Worm (Caenorhabditis elegans) whole organism, young adult: ENCODE measurements around the gene patr-1.
A peak's percentile ranks its signal among the peaks of the same experiment; 100 is the strongest.

ENCODE experiments used
- B0019.2 ChIP-seq: fragments of 200-800 bp; sonication (Bioruptor generic); conservative IDR thresholded peaks from 2 replicates; pipeline ENCODE4 v1.3.6; 2022; ENCODE audit warnings: missing genetic modification reagents, missing genetic modification characterization, missing compliant biosample characterization
- B0035.1 ChIP-seq: sonication (generic microtip); optimal IDR thresholded peaks from 2 replicates; lab custom pipeline; 2016; ENCODE audit warnings: missing genetic modification characterization, mild to moderate bottlenecking, missing compliant biosample characterization, missing genotype, missing genetic modification reagents
- B0261.1 ChIP-seq: sonication (generic microtip); optimal IDR thresholded peaks from 2 replicates; lab custom pipeline; 2016; ENCODE audit warnings: mild to moderate bottlenecking, missing genetic modification characterization, moderate library complexity, missing compliant biosample characterization
- C17E4.6 ChIP-seq: fragments of 200-800 bp; sonication (Bioruptor generic); IDR thresholded peaks from 2 replicates; pipeline ENCODE4 v1.3.6; 2022; ENCODE audit warnings: missing genetic modification reagents, missing genetic modification characterization, missing compliant biosample characterization
- F10E7.11 ChIP-seq: sonication (generic microtip); optimal IDR thresholded peaks from 2 replicates; lab custom pipeline; 2017; ENCODE audit warnings: mild to moderate bottlenecking, missing genetic modification characterization, moderate library complexity, missing compliant biosample characterization
- F22D6.2 ChIP-seq: sonication (generic microtip); optimal IDR thresholded peaks from 2 replicates; lab custom pipeline; 2016; ENCODE audit warnings: mild to moderate bottlenecking, missing genetic modification characterization, missing compliant biosample characterization
- F39B2.1 ChIP-seq: fragments of 200-800 bp; sonication (Bioruptor generic); IDR thresholded peaks from 2 replicates; pipeline ENCODE4 v1.3.6; 2022; ENCODE audit warnings: missing genetic modification reagents, missing genetic modification characterization, missing compliant biosample characterization
- F57C9.4 ChIP-seq: sonication (generic microtip); optimal IDR thresholded peaks from 2 replicates; lab custom pipeline; 2017; ENCODE audit warnings: mild to moderate bottlenecking, missing genetic modification characterization, missing compliant biosample characterization
- K11D2.4 ChIP-seq: fragments of 200-800 bp; sonication (Bioruptor generic); IDR thresholded peaks from 2 replicates; pipeline ENCODE4 v1.3.6; 2022; ENCODE audit warnings: missing genetic modification reagents, missing genetic modification characterization, missing compliant biosample characterization
- Y53F4B.3 ChIP-seq: fragments of 200-800 bp; sonication (Bioruptor generic); IDR thresholded peaks from 2 replicates; pipeline ENCODE4 v1.3.6; 2022; ENCODE audit warnings: missing genetic modification reagents, missing genetic modification characterization, missing compliant biosample characterization
- ZK185.1 ChIP-seq: sonication (generic microtip); optimal IDR thresholded peaks from 2 replicates; lab custom pipeline; 2016; ENCODE audit warnings: mild to moderate bottlenecking, missing genetic modification characterization, missing compliant biosample characterization; ENCODE audit not compliant: poor library complexity, severe bottlenecking
- ceh-100 ChIP-seq: fragments of 200-800 bp; sonication (Bioruptor generic); IDR thresholded peaks from 2 replicates; pipeline ENCODE4 v1.3.6; 2022; ENCODE audit warnings: missing genetic modification reagents, missing genetic modification characterization, missing compliant biosample characterization
- ceh-58 ChIP-seq: fragments of 200-800 bp; sonication (Bioruptor generic); IDR thresholded peaks from 2 replicates; pipeline ENCODE4 v1.3.6; 2022; ENCODE audit warnings: missing genetic modification characterization, missing compliant biosample characterization
- ceh-91 ChIP-seq: fragments of 200-800 bp; sonication (Bioruptor generic); IDR thresholded peaks from 2 replicates; pipeline ENCODE4 v1.3.6; 2022; ENCODE audit warnings: missing genetic modification reagents, missing genetic modification characterization, missing compliant biosample characterization
- die-1 ChIP-seq: sonication (generic microtip); optimal IDR thresholded peaks from 2 replicates; lab custom pipeline; 2016; ENCODE audit warnings: missing genotype, mild to moderate bottlenecking, missing genetic modification characterization, missing compliant biosample characterization
- dpff-1 ChIP-seq: sonication (generic microtip); optimal IDR thresholded peaks from 2 replicates; lab custom pipeline; 2017; ENCODE audit warnings: mild to moderate bottlenecking, missing genetic modification characterization, missing compliant biosample characterization
- egl-18 ChIP-seq: fragments of 200-800 bp; sonication (Bioruptor generic); IDR thresholded peaks from 2 replicates; pipeline ENCODE4 v1.3.6; 2022; ENCODE audit warnings: missing genetic modification reagents, missing genetic modification characterization, missing compliant biosample characterization
- egrh-3 ChIP-seq: fragments of 200-800 bp; sonication (Bioruptor generic); IDR thresholded peaks from 2 replicates; pipeline ENCODE4 v1.3.6; 2022; ENCODE audit warnings: missing genetic modification reagents, missing genetic modification characterization, missing compliant biosample characterization
- ekl-4 ChIP-seq: fragments of 200-800 bp; sonication (Bioruptor generic); IDR thresholded peaks from 2 replicates; pipeline ENCODE4 v1.3.6; 2022; ENCODE audit warnings: missing genetic modification reagents, missing genetic modification characterization, missing compliant biosample characterization
- ets-4 ChIP-seq: fragments of 200-800 bp; sonication (Bioruptor generic); optimal IDR thresholded peaks from 2 replicates; lab custom pipeline; 2018; ENCODE audit warnings: mild to moderate bottlenecking, missing genetic modification characterization, missing compliant biosample characterization
- fkh-3 ChIP-seq: sonication (generic microtip); optimal IDR thresholded peaks from 2 replicates; lab custom pipeline; 2016; ENCODE audit warnings: mild to moderate bottlenecking, missing genetic modification characterization, missing compliant biosample characterization
- gei-17 ChIP-seq: fragments of 200-800 bp; sonication (Bioruptor generic); optimal IDR thresholded peaks from 2 replicates; lab custom pipeline; 2018; ENCODE audit warnings: mild to moderate bottlenecking, missing genetic modification characterization, missing compliant biosample characterization
- hlh-26 ChIP-seq: fragments of 200-800 bp; sonication (Bioruptor generic); conservative IDR thresholded peaks from 2 replicates; pipeline ENCODE4 v1.3.6; 2022; ENCODE audit warnings: missing genetic modification reagents, missing genetic modification characterization, missing compliant biosample characterization
- lin-40 ChIP-seq: sonication (generic microtip); optimal IDR thresholded peaks from 2 replicates; lab custom pipeline; 2016; ENCODE audit warnings: missing genetic modification characterization, mild to moderate bottlenecking, missing compliant biosample characterization, missing genotype, missing genetic modification reagents
- madf-6 ChIP-seq: fragments of 200-800 bp; sonication (Bioruptor generic); IDR thresholded peaks from 2 replicates; pipeline ENCODE4 v1.3.6; 2022; ENCODE audit warnings: missing genetic modification reagents, missing genetic modification characterization, missing compliant biosample characterization
- mcd-1 ChIP-seq: fragments of 200-800 bp; sonication (Bioruptor generic); IDR thresholded peaks from 2 replicates; pipeline ENCODE4 v1.3.6; 2022; ENCODE audit warnings: missing genetic modification reagents, missing genetic modification characterization, missing compliant biosample characterization
- mes-4 ChIP-seq: sonication (generic microtip); optimal IDR thresholded peaks from 2 replicates; lab custom pipeline; 2016; ENCODE audit warnings: missing genotype, missing genetic modification characterization, missing compliant biosample characterization
- nhr-80 ChIP-seq: sonication (generic microtip); optimal IDR thresholded peaks from 2 replicates; lab custom pipeline; 2016; ENCODE audit warnings: missing genetic modification characterization, missing compliant biosample characterization
- nhr-90 ChIP-seq: sonication (generic microtip); optimal IDR thresholded peaks from 2 replicates; lab custom pipeline; 2016; ENCODE audit warnings: missing genotype, mild to moderate bottlenecking, missing genetic modification characterization, missing compliant biosample characterization
- rcor-1 ChIP-seq: fragments of 200-800 bp; sonication (Bioruptor generic); IDR thresholded peaks from 2 replicates; pipeline ENCODE4 v1.3.6; 2022; ENCODE audit warnings: missing genetic modification reagents, missing genetic modification characterization, missing compliant biosample characterization
- rec-8 ChIP-seq, 2 experiments: sonication (generic microtip); optimal IDR thresholded peaks; 2 replicates each; lab custom pipeline; 2016; ENCODE audit warnings: mild to moderate bottlenecking in 2 of 2, missing genetic modification characterization in 2 of 2, missing genetic modification reagents in 2 of 2, missing genotype in 2 of 2, missing biosample characterization in 1 of 2, missing compliant biosample characterization in 1 of 2, moderate library complexity in 1 of 2
- repo-1 ChIP-seq: sonication (generic microtip); optimal IDR thresholded peaks from 2 replicates; lab custom pipeline; 2017; ENCODE audit warnings: mild to moderate bottlenecking, missing genetic modification characterization, missing compliant biosample characterization
- sdz-38 ChIP-seq: sonication (generic microtip); optimal IDR thresholded peaks from 2 replicates; lab custom pipeline; 2016; ENCODE audit warnings: missing genotype, missing genetic modification characterization, missing compliant biosample characterization
- snpc-1.1 ChIP-seq: sonication (generic microtip); optimal IDR thresholded peaks from 2 replicates; lab custom pipeline; 2017; ENCODE audit warnings: missing genetic modification characterization, mild to moderate bottlenecking, missing compliant biosample characterization, antibody characterized with exemption, moderate library complexity, missing genotype, missing genetic modification reagents; ENCODE audit not compliant: insufficient read depth
- somi-1 ChIP-seq: fragments of 200-800 bp; sonication (Bioruptor generic); optimal IDR thresholded peaks from 2 replicates; lab custom pipeline; 2018; ENCODE audit warnings: mild to moderate bottlenecking, missing genetic modification characterization, missing compliant biosample characterization
- unc-130 ChIP-seq: sonication (generic microtip); optimal IDR thresholded peaks from 2 replicates; lab custom pipeline; 2016; ENCODE audit warnings: missing genetic modification reagents, missing genetic modification characterization, missing compliant biosample characterization
- ztf-18 ChIP-seq: sonication (generic microtip); optimal IDR thresholded peaks from 2 replicates; lab custom pipeline; 2016; ENCODE audit warnings: missing genotype, mild to moderate bottlenecking, missing genetic modification characterization, missing compliant biosample characterization

patr-1 gene

DNA sequence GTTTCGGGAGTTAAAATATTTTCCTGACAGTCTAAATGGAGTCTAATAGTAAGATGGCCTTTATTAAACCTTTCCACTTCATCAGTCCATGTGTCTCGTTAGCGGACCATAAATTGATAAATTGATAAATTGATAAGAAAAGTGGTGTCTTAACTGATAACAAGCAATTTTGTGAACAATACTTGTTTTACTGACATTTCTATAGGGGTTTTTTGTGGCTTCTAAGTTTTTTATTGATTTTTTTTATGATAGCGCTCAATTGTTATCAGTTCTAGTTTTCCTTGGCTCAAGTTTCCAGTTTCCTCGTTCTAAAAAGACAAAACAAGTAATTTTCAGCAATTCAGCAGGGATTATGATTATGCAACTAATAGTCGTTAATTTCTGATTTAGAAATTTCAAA lies 24.7 kb upstream of the patr-1 start, which contains the start of gene F43G6.17 (continued):
- no peak for TF ChIP-seq unc-130 (GFP tag; lab: Kevin White, UChicago)
- TF ChIP-seq repo-1 (tag; lab: Kevin White, UChicago): no peak
- TF ChIP-seq, all 124 proteins: peak for 0

DNA sequence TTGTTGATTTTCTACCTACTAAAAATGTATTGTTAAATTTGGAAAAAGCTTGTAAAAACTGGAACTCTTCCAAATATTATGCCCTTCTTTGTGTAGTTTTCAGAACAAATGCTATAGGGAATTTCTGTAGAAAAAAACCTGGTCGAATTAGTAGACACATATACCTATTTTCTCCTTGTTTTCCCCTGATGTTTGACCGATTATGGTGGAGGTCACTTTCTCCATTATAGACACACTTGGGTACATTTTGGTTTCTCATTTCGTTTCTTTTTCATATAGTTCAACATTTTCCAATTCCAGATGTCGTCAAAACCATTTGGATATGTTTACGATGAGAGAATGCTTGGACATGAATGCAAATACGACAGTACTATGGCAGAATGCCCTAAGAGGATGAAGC lies 21.0 kb upstream of the patr-1 start, which contains the start of gene hda-5:
hda-5 (plus strand) TSS at position 301 of the 400 bp plus-strand sequence.
- no peak for TF ChIP-seq nhr-90 (tag; lab: Kevin White, UChicago)
- no peak for TF ChIP-seq ztf-18 (tag; lab: Kevin White, UChicago)
- no peak for TF ChIP-seq hlh-26 (GFP tag; lab: Robert Waterston, UW)
- no peak for TF ChIP-seq mcd-1 (GFP tag; lab: Robert Waterston, UW)
- TF ChIP-seq fkh-3 (tag; lab: Kevin White, UChicago): no peak
- no peak for TF ChIP-seq C17E4.6
- TF ChIP-seq ets-4 (GFP tag; lab: Kevin White, UChicago): no peak
- no peak for TF ChIP-seq ceh-91 (GFP tag; lab: Robert Waterston, UW)
- no peak for TF ChIP-seq gei-17 (GFP tag; lab: Kevin White, UChicago)
- no peak for TF ChIP-seq B0035.1
- no peak for TF ChIP-seq ceh-100 (GFP tag; lab: Robert Waterston, UW)
- no peak for TF ChIP-seq Y53F4B.3 (GFP tag; lab: Robert Waterston, UW)
- TF ChIP-seq, all 124 proteins: peak for 0

DNA sequence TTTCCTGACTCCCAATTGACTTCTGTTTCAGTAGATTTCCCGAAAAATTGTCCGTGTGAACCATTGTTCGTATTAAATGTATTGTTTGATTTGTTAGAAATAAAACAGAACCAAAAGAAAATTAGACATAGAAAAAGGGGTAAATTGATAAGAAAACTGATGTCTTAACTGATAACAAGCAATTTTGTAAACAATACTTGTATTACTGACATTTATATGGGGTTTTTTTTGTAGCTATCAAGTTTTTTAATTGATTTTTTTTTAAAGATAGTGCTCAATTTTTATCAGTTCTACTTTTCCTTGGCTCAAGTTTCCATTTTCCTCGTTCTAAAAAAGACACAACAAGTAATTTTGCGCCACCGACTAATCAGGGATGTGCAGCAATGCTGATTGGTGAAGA lies 19.5 kb upstream of the patr-1 start:
- TF ChIP-seq rec-8 (tag; optimal IDR thresholded peaks at IDR 0.05; lab: Kevin White, UChicago) (no peak), nhr-80 (peak; percentile 42)

DNA sequence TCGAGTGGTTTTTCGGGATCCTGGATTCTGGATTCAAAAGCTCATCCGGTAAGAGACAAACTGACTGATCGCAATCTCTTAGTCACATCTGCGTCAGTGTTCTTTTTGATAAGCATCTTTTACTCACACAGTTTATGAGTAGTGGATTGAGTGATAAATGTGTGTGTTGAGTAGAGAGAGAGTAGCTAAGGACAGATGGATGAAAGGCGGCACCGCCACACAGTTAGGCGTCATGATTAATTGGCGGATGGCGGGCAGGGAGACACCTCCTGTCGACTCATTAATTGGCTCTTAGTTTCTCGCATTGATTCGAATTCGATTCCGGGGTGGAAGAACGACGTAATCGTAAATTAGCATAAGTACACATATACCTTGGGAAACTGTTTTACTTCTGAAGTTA lies 16.6 kb upstream of the patr-1 start:
- TF ChIP-seq sdz-38 (tag; lab: Kevin White, UChicago) (no peak), ceh-100 (GFP tag; lab: Robert Waterston, UW) (no peak), lin-40 (no peak), dpff-1 (tag; lab: Kevin White, UChicago) (no peak), F10E7.11 (no peak), K11D2.4 (GFP tag; lab: Robert Waterston, UW) (no peak), B0019.2 (GFP tag; lab: Robert Waterston, UW) (no peak), rcor-1 (no peak)

DNA sequence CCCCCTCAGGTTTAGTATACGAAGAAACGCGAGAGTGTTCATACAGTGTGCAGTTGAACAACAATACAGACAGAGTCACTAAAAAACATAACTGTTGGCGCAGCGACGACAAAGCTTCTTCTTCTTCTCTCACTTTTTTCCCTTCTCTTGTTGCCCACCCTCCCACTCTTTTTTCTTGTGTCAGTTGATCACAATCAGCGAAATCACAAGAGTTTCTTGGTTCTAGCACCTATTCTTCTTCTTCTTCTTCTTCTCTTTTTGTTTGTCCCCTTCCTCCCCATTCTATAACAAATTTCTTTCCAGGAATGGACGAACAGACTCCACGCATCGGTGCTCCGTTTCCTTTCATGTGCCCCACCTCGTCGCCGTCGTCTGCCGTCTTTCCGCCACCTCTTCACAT lies 12.7 kb upstream of the patr-1 start, which contains the start of gene F43G6.4:
F43G6.4 (plus strand) TSS at position 301 of the 400 bp plus-strand sequence.
- TF ChIP-seq K11D2.4 (GFP tag; lab: Robert Waterston, UW): no peak
- TF ChIP-seq B0261.1 (tag; lab: Kevin White, UChicago): no peak
- TF ChIP-seq snpc-1.1 (tag; lab: Kevin White, UChicago): no peak
- no peak for TF ChIP-seq mes-4
- TF ChIP-seq ceh-91 (GFP tag; lab: Robert Waterston, UW): no peak
- no peak for TF ChIP-seq die-1
- TF ChIP-seq F22D6.2 (tag; lab: Kevin White, UChicago): no peak
- no peak for TF ChIP-seq egrh-3 (GFP tag; lab: Robert Waterston, UW)
- no peak for TF ChIP-seq ZK185.1 (tag; lab: Kevin White, UChicago)
- TF ChIP-seq F57C9.4 (tag; lab: Kevin White, UChicago): no peak
- TF ChIP-seq F39B2.1 (GFP tag; lab: Robert Waterston, UW): no peak
- TF ChIP-seq ekl-4 (GFP tag; lab: Robert Waterston, UW): no peak
- TF ChIP-seq egl-18 (GFP tag; lab: Robert Waterston, UW): no peak
- TF ChIP-seq Y53F4B.3 (GFP tag; lab: Robert Waterston, UW): no peak
- no peak for TF ChIP-seq madf-6 (GFP tag; lab: Robert Waterston, UW)
- TF ChIP-seq somi-1 (GFP tag; lab: Kevin White, UChicago): no peak
- TF ChIP-seq ceh-58 (GFP tag; lab: Robert Waterston, UW): no peak
